Worm (Caenorhabditis elegans) whole organism, L1 larva: Measurements from ENCODE around the gene K06A4.6.
A peak's percentile ranks its signal among the peaks of the same experiment; 100 is the strongest.
"Not testable (repeated sequence)": the region's sequence is repeated elsewhere in the genome, so short reads cannot be mapped to it uniquely, and the experiment has no call there.

Experiments
- C16A3.4 ChIP-seq: fragments of 150-350 bp; optimal IDR thresholded peaks from 2 replicates; lab custom pipeline; 2014; ENCODE audit warnings: missing biosample characterization, missing genetic modification characterization
- F16B12.6 ChIP-seq: fragments of 150-350 bp; optimal IDR thresholded peaks from 2 replicates; lab custom pipeline; 2014; ENCODE audit warnings: missing biosample characterization, missing genetic modification characterization
- aha-1 ChIP-seq: fragments of 150-350 bp; optimal IDR thresholded peaks from 2 replicates; lab custom pipeline; 2014; ENCODE audit warnings: missing biosample characterization, missing genetic modification characterization
- alr-1 ChIP-seq: fragments of 200-800 bp; sonication (Bioruptor generic); optimal IDR thresholded peaks from 2 replicates; lab custom pipeline; 2018; ENCODE audit warnings: borderline replicate concordance, mild to moderate bottlenecking, missing genetic modification characterization, missing compliant biosample characterization
- aly-2 ChIP-seq: fragments of 150-350 bp; optimal IDR thresholded peaks from 2 replicates; lab custom pipeline; 2014; ENCODE audit warnings: missing biosample characterization, missing genetic modification characterization
- ama-1 ChIP-seq: fragments of 150-350 bp; optimal IDR thresholded peaks from 2 replicates; lab custom pipeline; 2014
- blmp-1 ChIP-seq: fragments of 150-350 bp; optimal IDR thresholded peaks from 2 replicates; lab custom pipeline; 2014; ENCODE audit warnings: missing biosample characterization, missing genetic modification characterization
- ceh-82 ChIP-seq, 3 experiments: fragments of 150-350 bp in 1 of 3; sonication (generic microtip) in 2 of 3; optimal IDR thresholded peaks; 2 replicates each; lab custom pipeline; 2014 to 2017; ENCODE audit warnings: missing biosample characterization in 3 of 3, missing genetic modification characterization in 3 of 3
- dsc-1 ChIP-seq: sonication (generic microtip); optimal IDR thresholded peaks from 2 replicates; lab custom pipeline; 2016; ENCODE audit warnings: mild to moderate bottlenecking, missing genetic modification characterization, missing compliant biosample characterization
- efl-1 ChIP-seq, 4 experiments: fragments of 150-350 bp; optimal IDR thresholded peaks in 3 of 4; peaks in 1 of 4; 1 replicate in 1 of 4; 2 replicates in 3 of 4; lab custom pipeline; 2014; ENCODE audit warnings: missing biosample characterization in 2 of 4, missing genetic modification characterization in 2 of 4, missing genetic modification reagents in 2 of 4
- elt-3 ChIP-seq, 6 experiments: fragments of 150-350 bp in 1 of 6; sonication (generic microtip); optimal IDR thresholded peaks; 2 replicates each; lab custom pipeline; 2017 to 2018; ENCODE audit warnings: missing biosample characterization in 6 of 6, missing genetic modification characterization in 6 of 6, inconsistent platforms in 1 of 6
- fkh-10 ChIP-seq: sonication (generic microtip); optimal IDR thresholded peaks from 2 replicates; lab custom pipeline; 2017; ENCODE audit warnings: missing biosample characterization, missing genetic modification reagents, missing genetic modification characterization
- fkh-4 ChIP-seq: sonication (generic microtip); optimal IDR thresholded peaks from 2 replicates; lab custom pipeline; 2016; ENCODE audit warnings: missing compliant biosample characterization, missing genetic modification characterization, borderline replicate concordance
- fos-1 ChIP-seq: fragments of 150-350 bp; optimal IDR thresholded peaks from 2 replicates; lab custom pipeline; 2014; ENCODE audit warnings: missing biosample characterization, missing genetic modification characterization
- hlh-4 ChIP-seq: sonication (generic microtip); optimal IDR thresholded peaks from 2 replicates; lab custom pipeline; 2016; ENCODE audit warnings: mild to moderate bottlenecking, missing genetic modification characterization, missing compliant biosample characterization
- lin-14 ChIP-seq: fragments of 200-800 bp; sonication (Bioruptor generic); optimal IDR thresholded peaks from 2 replicates; lab custom pipeline; 2018; ENCODE audit warnings: mild to moderate bottlenecking, missing genetic modification characterization, moderate library complexity, missing compliant biosample characterization
- lin-35 ChIP-seq, 2 experiments: fragments of 150-350 bp; optimal IDR thresholded peaks; 2 replicates each; lab custom pipeline; 2014; ENCODE audit warnings: missing biosample characterization in 2 of 2, missing genetic modification characterization in 2 of 2, missing genetic modification reagents in 2 of 2
- lin-39 ChIP-seq: fragments of 150-350 bp; optimal IDR thresholded peaks from 2 replicates; lab custom pipeline; 2014; ENCODE audit warnings: missing biosample characterization, missing genetic modification reagents, missing genetic modification characterization
- lir-3 ChIP-seq: sonication (generic microtip); optimal IDR thresholded peaks from 2 replicates; lab custom pipeline; 2016; ENCODE audit warnings: mild to moderate bottlenecking, missing genetic modification characterization, moderate library complexity, missing compliant biosample characterization; ENCODE audit not compliant: poor library complexity
- nhr-28 ChIP-seq: fragments of 150-350 bp; optimal IDR thresholded peaks from 2 replicates; lab custom pipeline; 2014; ENCODE audit warnings: missing biosample characterization, missing genetic modification characterization
- nhr-90 ChIP-seq: sonication (generic microtip); optimal IDR thresholded peaks from 2 replicates; lab custom pipeline; 2016; ENCODE audit warnings: mild to moderate bottlenecking, missing genetic modification characterization, missing compliant biosample characterization; ENCODE audit not compliant: poor library complexity
- rnt-1 ChIP-seq: sonication (generic microtip); optimal IDR thresholded peaks from 2 replicates; lab custom pipeline; 2016; ENCODE audit warnings: mild to moderate bottlenecking, missing genetic modification characterization, moderate library complexity, missing compliant biosample characterization
- skn-1 ChIP-seq: fragments of 150-350 bp; optimal IDR thresholded peaks from 2 replicates; lab custom pipeline; 2014; ENCODE audit warnings: missing biosample characterization, missing genetic modification characterization
- snpc-4 ChIP-seq: fragments of 150-350 bp; optimal IDR thresholded peaks from 2 replicates; lab custom pipeline; 2014; ENCODE audit warnings: missing biosample characterization, missing genetic modification characterization
- snu-23 ChIP-seq: sonication (generic microtip); optimal IDR thresholded peaks from 2 replicates; lab custom pipeline; 2016; ENCODE audit warnings: missing genetic modification characterization, missing compliant biosample characterization
- sup-37 ChIP-seq: fragments of 200-800 bp; sonication (Bioruptor generic); optimal IDR thresholded peaks from 2 replicates; lab custom pipeline; 2018; ENCODE audit warnings: mild to moderate bottlenecking, missing genetic modification characterization, missing compliant biosample characterization
- tbx-2 ChIP-seq: sonication (generic microtip); optimal IDR thresholded peaks from 2 replicates; lab custom pipeline; 2016; ENCODE audit warnings: missing genetic modification characterization, missing compliant biosample characterization
- tlp-1 ChIP-seq: fragments of 150-350 bp; optimal IDR thresholded peaks from 2 replicates; lab custom pipeline; 2014; ENCODE audit warnings: missing biosample characterization, missing genetic modification characterization
- unc-30 ChIP-seq: sonication (generic microtip); optimal IDR thresholded peaks from 2 replicates; lab custom pipeline; 2017; ENCODE audit warnings: missing biosample characterization, missing genetic modification characterization
- unc-62 ChIP-seq: fragments of 150-350 bp; optimal IDR thresholded peaks from 2 replicates; lab custom pipeline; 2014; ENCODE audit warnings: missing biosample characterization, missing genetic modification reagents, missing genetic modification characterization
- unc-98 ChIP-seq: fragments of 200-800 bp; sonication (Bioruptor generic); IDR thresholded peaks from 2 replicates; pipeline ENCODE4 v1.3.6; 2022; ENCODE audit warnings: missing genetic modification characterization, missing compliant biosample characterization
- vab-15 ChIP-seq: sonication (generic microtip); optimal IDR thresholded peaks from 2 replicates; lab custom pipeline; 2017; ENCODE audit warnings: missing genotype, mild to moderate bottlenecking, missing genetic modification characterization, missing compliant biosample characterization

K06A4.6 gene

DNA sequence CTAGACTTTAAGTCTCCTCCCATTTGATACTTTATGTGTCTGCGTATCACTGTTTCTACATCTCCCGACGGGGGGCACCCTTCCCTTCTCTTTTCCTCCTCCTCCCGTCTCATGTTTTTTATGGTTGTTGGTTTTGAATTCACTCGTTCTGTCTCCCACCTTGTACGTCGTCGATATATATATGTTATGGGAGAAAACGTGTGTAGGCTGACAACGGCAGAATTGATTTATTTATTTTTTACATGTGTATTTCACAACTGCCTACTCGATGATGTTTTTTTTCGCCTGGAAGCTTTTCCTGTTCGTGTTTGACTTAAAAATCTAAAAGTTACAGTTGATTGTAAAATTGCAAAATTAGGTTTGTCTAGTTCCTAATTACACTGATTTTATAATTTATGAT, 38.0 kb downstream of the K06A4.6 start:
- no peak for TF ChIP-seq nhr-28 (tag; lab: Kevin White, UChicago)
- TF ChIP-seq fkh-4, result no peak
- no peak for TF ChIP-seq fkh-10
- TF ChIP-seq snu-23 (GFP tag; lab: Kevin White, UChicago), result peak; percentile 19
- TF ChIP-seq vab-15 (tag; lab: Kevin White, UChicago), result no peak
- peak; percentile 36 for TF ChIP-seq lin-14
- no peak for TF ChIP-seq efl-1 (optimal IDR thresholded peaks at IDR 0.05; lab: Kevin White, UChicago)
- TF ChIP-seq efl-1 (GFP tag; optimal IDR thresholded peaks at IDR 0.05 in 1 of 2; lab: Kevin White, UChicago), result peak in 1 of 2 experiments; percentile 91
- no peak for TF ChIP-seq unc-98 (GFP tag; lab: Robert Waterston, UW)
- no peak for TF ChIP-seq F16B12.6 (tag; lab: Kevin White, UChicago)
- peak; percentile 66 for TF ChIP-seq blmp-1 (tag; lab: Kevin White, UChicago)
- no peak for TF ChIP-seq ceh-82 (tag; optimal IDR thresholded peaks at IDR 0.05; lab: Kevin White, UChicago)
- no peak for TF ChIP-seq lin-39 (tag; lab: Kevin White, UChicago)
- TF ChIP-seq ama-1, result no peak
- no peak for TF ChIP-seq tlp-1 (tag; lab: Kevin White, UChicago)
- peak in 1 of 2 experiments; percentile 6 for TF ChIP-seq lin-35 (GFP tag; optimal IDR thresholded peaks at IDR 0.05; lab: Kevin White, UChicago)
- TF ChIP-seq aha-1 (tag; lab: Kevin White, UChicago), result no peak
- peak in 1 of 6 experiments; percentile 29 for TF ChIP-seq elt-3 (tag; optimal IDR thresholded peaks at IDR 0.05; lab: Kevin White, UChicago)

DNA sequence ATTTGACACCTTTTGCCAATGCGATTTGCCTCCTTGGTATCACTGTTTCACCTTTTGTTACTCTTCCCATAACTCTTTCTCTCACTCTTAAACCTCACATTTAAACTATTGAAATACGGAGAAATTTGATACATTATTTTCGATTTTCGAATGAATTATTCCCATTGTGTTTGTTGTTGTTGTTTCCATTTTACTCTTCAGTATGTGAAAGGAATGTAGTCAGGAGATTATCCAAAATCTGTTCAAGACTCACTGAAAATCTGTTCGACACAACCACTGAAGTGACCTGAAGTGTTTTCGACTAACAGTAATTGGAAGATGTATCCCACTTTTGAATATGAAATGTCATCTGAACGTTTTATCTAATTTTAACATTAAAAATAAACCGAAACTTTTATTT, 39.4 kb downstream of the K06A4.6 start:
- TF ChIP-seq elt-3 (tag; optimal IDR thresholded peaks at IDR 0.05; lab: Kevin White, UChicago) (no peak), skn-1 (no peak), vab-15 (tag; lab: Kevin White, UChicago) (no peak), C16A3.4 (tag; lab: Kevin White, UChicago) (no peak), unc-30 (no peak), dsc-1 (tag; lab: Kevin White, UChicago) (no peak), aly-2 (tag; lab: Kevin White, UChicago) (no peak), hlh-4 (tag; lab: Kevin White, UChicago) (no peak), nhr-90 (tag; lab: Kevin White, UChicago) (no peak), unc-62 (GFP tag; lab: Kevin White, UChicago) (no peak), sup-37 (GFP tag; lab: Kevin White, UChicago) (no peak)

DNA sequence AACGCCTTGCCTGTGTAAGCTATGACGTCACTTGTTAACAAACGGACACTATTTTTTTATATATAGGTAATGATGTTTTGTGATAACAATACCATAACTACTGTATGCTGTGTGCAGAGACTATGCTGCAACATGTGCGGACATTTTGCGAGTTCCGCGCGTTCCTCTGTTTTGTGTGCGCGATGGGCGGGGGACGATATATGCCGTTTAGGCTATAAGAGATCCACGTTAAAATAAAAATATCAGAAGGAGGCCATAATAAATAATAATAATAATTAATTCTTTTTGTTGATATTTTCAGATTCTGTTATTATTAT, 40.5 kb downstream of the K06A4.6 start:
- TF ChIP-seq lir-3 (no peak), fos-1 (no peak), rnt-1 (tag; lab: Kevin White, UChicago) (no peak), unc-62 (GFP tag; lab: Kevin White, UChicago) (no peak), fkh-4 (no peak), nhr-90 (tag; lab: Kevin White, UChicago) (no peak), snpc-4 (tag; lab: Kevin White, UChicago) (peak; percentile 21), alr-1 (tag; lab: Kevin White, UChicago) (no peak), unc-98 (GFP tag; lab: Robert Waterston, UW) (no peak)
- TF ChIP-seq, all 84 proteins: peak for 1

ce11 chrV:9439315-9440002, 41.0 kb downstream of the K06A4.6 start, which contains the start of gene Y54B9A.1:
Y54B9A.1 (minus strand) TSS chrV:9439549.
- TF ChIP-seq tbx-2 (tag; lab: Kevin White, UChicago); vab-15 (tag; lab: Kevin White, UChicago); unc-98 (GFP tag; lab: Robert Waterston, UW): not testable (repeated sequence)
